Fruit fly (Drosophila melanogaster) whole organism, embryonic: Measurements from ENCODE around the gene Pde11.

Source experiments
- Adf1 ChIP-seq: fragments of 200-800 bp; sonication (Bioruptor generic); IDR thresholded peaks from 2 replicates; pipeline ENCODE4 v1.3.6; 2022; ENCODE audit warnings: missing biosample characterization, missing genetic modification characterization
- Bdp1 ChIP-seq: fragments of 200-800 bp; sonication (Bioruptor generic); optimal IDR thresholded peaks from 3 replicates; lab custom pipeline; 2016; ENCODE audit warnings: missing biosample characterization, missing genetic modification characterization
- CG10274 ChIP-seq: fragments of 200-800 bp; sonication (Bioruptor generic); optimal IDR thresholded peaks from 3 replicates; lab custom pipeline; 2017; ENCODE audit warnings: missing biosample characterization, mild to moderate bottlenecking, missing genetic modification characterization
- CG12236 ChIP-seq: fragments of 200-800 bp; sonication (Bioruptor generic); optimal IDR thresholded peaks from 2 replicates; lab custom pipeline; 2016; ENCODE audit warnings: missing biosample characterization, missing genetic modification characterization
- CG12659 ChIP-seq: fragments of 200-800 bp; sonication (Bioruptor generic); optimal IDR thresholded peaks from 3 replicates; lab custom pipeline; 2017; ENCODE audit warnings: mild to moderate bottlenecking, missing biosample characterization, missing genetic modification reagents, missing genetic modification characterization
- CG13296 ChIP-seq: fragments of 200-800 bp; sonication (Bioruptor generic); optimal IDR thresholded peaks from 3 replicates; lab custom pipeline; 2018; ENCODE audit warnings: missing biosample characterization, mild to moderate bottlenecking, missing genetic modification characterization
- CG15514 ChIP-seq: fragments of 200-800 bp; sonication (Bioruptor generic); optimal IDR thresholded peaks from 3 replicates; lab custom pipeline; 2017; ENCODE audit warnings: missing biosample characterization, missing genetic modification characterization, mild to moderate bottlenecking, moderate library complexity, missing genetic modification reagents
- CG17385 ChIP-seq: fragments of 200-800 bp; sonication (Bioruptor generic); optimal IDR thresholded peaks from 3 replicates; lab custom pipeline; 2018; ENCODE audit warnings: missing biosample characterization, mild to moderate bottlenecking, missing genetic modification characterization
- CG18764 ChIP-seq: fragments of 200-800 bp; sonication (Bioruptor generic); optimal IDR thresholded peaks from 3 replicates; lab custom pipeline; 2016; ENCODE audit warnings: missing biosample characterization, missing genetic modification characterization
- CG2199 ChIP-seq: fragments of 200-800 bp; sonication (Bioruptor generic); IDR thresholded peaks from 3 replicates; pipeline ENCODE4 v1.3.6; 2022; ENCODE audit warnings: missing biosample characterization, missing genetic modification characterization
- CG31365 ChIP-seq: fragments of 200-800 bp; sonication (Bioruptor generic); optimal IDR thresholded peaks from 2 replicates; lab custom pipeline; 2018; ENCODE audit warnings: missing biosample characterization, mild to moderate bottlenecking, missing genetic modification characterization
- CG31388 ChIP-seq: fragments of 200-800 bp; sonication (Bioruptor generic); optimal IDR thresholded peaks from 2 replicates; lab custom pipeline; 2016; ENCODE audit warnings: missing biosample characterization, missing genetic modification characterization
- CG34376 ChIP-seq: fragments of 200-800 bp; sonication (Bioruptor generic); optimal IDR thresholded peaks from 2 replicates; lab custom pipeline; 2018; ENCODE audit warnings: missing biosample characterization, mild to moderate bottlenecking, missing genetic modification characterization
- CG34422 ChIP-seq: fragments of 200-800 bp; sonication (Bioruptor generic); IDR thresholded peaks from 3 replicates; pipeline ENCODE4 v1.3.6; 2022; ENCODE audit warnings: missing biosample characterization, missing genetic modification characterization
- CG3726 ChIP-seq: fragments of 200-800 bp; sonication (Bioruptor generic); IDR thresholded peaks from 3 replicates; pipeline ENCODE4, ENCODE4 v1.3.6; 2022; ENCODE audit warnings: missing biosample characterization, missing genetic modification characterization
- CG3838 ChIP-seq: fragments of 200-800 bp; sonication (Bioruptor generic); optimal IDR thresholded peaks from 3 replicates; lab custom pipeline; 2016; ENCODE audit warnings: missing biosample characterization, missing genetic modification characterization
- CG6791 ChIP-seq: fragments of 200-800 bp; sonication (Bioruptor generic); IDR thresholded peaks from 3 replicates; pipeline ENCODE4 v1.3.6; 2022; ENCODE audit warnings: missing biosample characterization, missing genetic modification characterization; ENCODE audit not compliant: partially characterized antibody
- CG7556 ChIP-seq: fragments of 200-800 bp; sonication (Bioruptor generic); optimal IDR thresholded peaks from 2 replicates; lab custom pipeline; 2017; ENCODE audit warnings: missing biosample characterization, mild to moderate bottlenecking, missing genetic modification characterization
- CG7786 ChIP-seq: fragments of 200-800 bp; sonication (Bioruptor generic); optimal IDR thresholded peaks from 2 replicates; lab custom pipeline; 2016; ENCODE audit warnings: missing biosample characterization, missing genetic modification characterization
- CG7839 ChIP-seq: fragments of 200-800 bp; sonication (Bioruptor generic); optimal IDR thresholded peaks from 3 replicates; lab custom pipeline; 2018; ENCODE audit warnings: missing biosample characterization, mild to moderate bottlenecking, missing genetic modification characterization, moderate library complexity
- CG8944 ChIP-seq: fragments of 200-800 bp; sonication (Bioruptor generic); optimal IDR thresholded peaks from 3 replicates; lab custom pipeline; 2016; ENCODE audit warnings: missing biosample characterization, missing genetic modification characterization
- Dad ChIP-seq: fragments of 200-800 bp; sonication (Bioruptor generic); optimal IDR thresholded peaks from 3 replicates; lab custom pipeline; 2016; ENCODE audit warnings: missing biosample characterization, missing genetic modification characterization
- E2f1 ChIP-seq: fragments of 200-800 bp; sonication (Bioruptor generic); IDR thresholded peaks from 2 replicates; pipeline ENCODE4 v1.3.6; 2022; ENCODE audit warnings: missing biosample characterization, missing genetic modification characterization
- Hey ChIP-seq: fragments of 200-800 bp; sonication (Bioruptor generic); optimal IDR thresholded peaks from 3 replicates; lab custom pipeline; 2018; ENCODE audit warnings: missing biosample characterization, mild to moderate bottlenecking, missing genetic modification characterization
- Lim3 ChIP-seq: fragments of 200-800 bp; sonication (Bioruptor generic); IDR thresholded peaks from 2 replicates; pipeline ENCODE4 v1.3.6; 2022; ENCODE audit warnings: missing biosample characterization, missing genetic modification characterization
- MBD-R2 ChIP-seq: fragments of 200-800 bp; sonication (Bioruptor generic); IDR thresholded peaks from 2 replicates; pipeline ENCODE4 v1.3.6; 2022; ENCODE audit warnings: missing biosample characterization, missing genetic modification characterization
- Nf-YA ChIP-seq: fragments of 200-800 bp; sonication (Bioruptor generic); IDR thresholded peaks from 2 replicates; pipeline ENCODE4 v1.3.6; 2022; ENCODE audit warnings: missing biosample characterization, missing genetic modification characterization
- Nf-YB ChIP-seq: fragments of 200-800 bp; sonication (Bioruptor generic); optimal IDR thresholded peaks from 3 replicates; lab custom pipeline; 2019; ENCODE audit warnings: missing biosample characterization, mild to moderate bottlenecking, missing genetic modification characterization, moderate library complexity
- Ravus ChIP-seq: fragments of 200-800 bp; sonication (Bioruptor generic); IDR thresholded peaks from 2 replicates; pipeline ENCODE4 v1.3.6; 2022; ENCODE audit warnings: missing biosample characterization, missing genetic modification characterization
- Sox100B ChIP-seq: fragments of 200-800 bp; sonication (Bioruptor generic); optimal IDR thresholded peaks from 3 replicates; lab custom pipeline; 2018; ENCODE audit warnings: missing biosample characterization, mild to moderate bottlenecking, missing genetic modification characterization
- YL-1 ChIP-seq: fragments of 200-800 bp; sonication (Bioruptor generic); optimal IDR thresholded peaks from 3 replicates; lab custom pipeline; 2017; ENCODE audit warnings: missing biosample characterization, mild to moderate bottlenecking, missing genetic modification characterization
- bab2 ChIP-seq: fragments of 200-800 bp; sonication (Bioruptor generic); optimal IDR thresholded peaks from 2 replicates; lab custom pipeline; 2016; ENCODE audit warnings: missing biosample characterization, missing genetic modification characterization
- cad ChIP-seq: fragments of >200 bp; optimal IDR thresholded peaks from 2 replicates; lab custom pipeline; 2017; ENCODE audit warnings: missing biosample characterization, missing genetic modification characterization
- chif ChIP-seq, 2 experiments: fragments of 200-800 bp; sonication (Bioruptor generic); optimal IDR thresholded peaks; 3 replicates each; lab custom pipeline; 2016; ENCODE audit warnings: missing biosample characterization in 2 of 2, missing genetic modification characterization in 2 of 2
- croc ChIP-seq: fragments of 200-800 bp; sonication (Bioruptor generic); conservative IDR thresholded peaks from 3 replicates; pipeline ENCODE4 v1.3.6; 2022; ENCODE audit warnings: missing biosample characterization, missing genetic modification characterization
- da ChIP-seq: fragments of 200-800 bp; sonication (Bioruptor generic); optimal IDR thresholded peaks from 2 replicates; lab custom pipeline; 2016; ENCODE audit warnings: missing biosample characterization, missing genetic modification characterization
- dan ChIP-seq: fragments of 200-800 bp; sonication (Bioruptor generic); IDR thresholded peaks from 2 replicates; pipeline ENCODE4 v1.3.6; 2022; ENCODE audit warnings: missing biosample characterization, missing genetic modification characterization
- ftz-f1 ChIP-seq: fragments of 200-800 bp; sonication (Bioruptor generic); optimal IDR thresholded peaks from 2 replicates; lab custom pipeline; 2016; ENCODE audit warnings: missing biosample characterization, missing genetic modification characterization
- gce ChIP-seq: fragments of 200-800 bp; sonication (Bioruptor generic); IDR thresholded peaks from 3 replicates; pipeline ENCODE4 v1.3.6; 2022; ENCODE audit warnings: missing biosample characterization, missing genetic modification characterization
- gsb-n ChIP-seq: fragments of 200-800 bp; sonication (Bioruptor generic); optimal IDR thresholded peaks from 3 replicates; lab custom pipeline; 2018; ENCODE audit warnings: missing biosample characterization, mild to moderate bottlenecking, missing genetic modification characterization
- inv ChIP-seq: fragments of 200-800 bp; sonication (Bioruptor generic); IDR thresholded peaks from 2 replicates; pipeline ENCODE4 v1.3.6; 2022; ENCODE audit warnings: missing biosample characterization, missing genetic modification characterization; ENCODE audit not compliant: partially characterized antibody
- jing ChIP-seq: fragments of 200-800 bp; sonication (Bioruptor generic); optimal IDR thresholded peaks from 2 replicates; lab custom pipeline; 2018; ENCODE audit warnings: missing biosample characterization, mild to moderate bottlenecking, missing genetic modification characterization
- kay ChIP-seq: fragments of 200-800 bp; sonication (Bioruptor generic); optimal IDR thresholded peaks from 2 replicates; lab custom pipeline; 2016; ENCODE audit warnings: missing biosample characterization, missing genetic modification characterization
- ken ChIP-seq: fragments of 200-800 bp; sonication (Bioruptor generic); IDR thresholded peaks from 3 replicates; pipeline ENCODE4 v1.3.6; 2022; ENCODE audit warnings: missing biosample characterization, missing genetic modification characterization
- maf-S ChIP-seq: fragments of 200-800 bp; sonication (Bioruptor generic); optimal IDR thresholded peaks from 2 replicates; lab custom pipeline; 2016; ENCODE audit warnings: missing biosample characterization, missing genetic modification characterization
- pho ChIP-seq: fragments of 200-800 bp; sonication (Bioruptor generic); optimal IDR thresholded peaks from 2 replicates; lab custom pipeline; 2016; ENCODE audit warnings: missing biosample characterization, missing genetic modification characterization
- slbo ChIP-seq: fragments of 200-800 bp; sonication (Bioruptor generic); IDR thresholded peaks from 2 replicates; pipeline ENCODE4 v1.3.6; 2022; ENCODE audit warnings: missing biosample characterization, missing genetic modification characterization
- sr ChIP-seq: fragments of 200-800 bp; sonication (Bioruptor generic); IDR thresholded peaks from 3 replicates; pipeline ENCODE4 v1.3.6; 2022; ENCODE audit warnings: missing biosample characterization, missing genetic modification characterization
- sug ChIP-seq: fragments of 200-800 bp; optimal IDR thresholded peaks from 2 replicates; lab custom pipeline; 2019; ENCODE audit warnings: missing biosample characterization, mild to moderate bottlenecking, missing genetic modification characterization, moderate library complexity
- wor ChIP-seq: fragments of 200-800 bp; sonication (Bioruptor generic); IDR thresholded peaks from 2 replicates; pipeline ENCODE4 v1.3.6; 2022; ENCODE audit warnings: missing biosample characterization, missing genetic modification characterization

Pde11 gene

DNA sequence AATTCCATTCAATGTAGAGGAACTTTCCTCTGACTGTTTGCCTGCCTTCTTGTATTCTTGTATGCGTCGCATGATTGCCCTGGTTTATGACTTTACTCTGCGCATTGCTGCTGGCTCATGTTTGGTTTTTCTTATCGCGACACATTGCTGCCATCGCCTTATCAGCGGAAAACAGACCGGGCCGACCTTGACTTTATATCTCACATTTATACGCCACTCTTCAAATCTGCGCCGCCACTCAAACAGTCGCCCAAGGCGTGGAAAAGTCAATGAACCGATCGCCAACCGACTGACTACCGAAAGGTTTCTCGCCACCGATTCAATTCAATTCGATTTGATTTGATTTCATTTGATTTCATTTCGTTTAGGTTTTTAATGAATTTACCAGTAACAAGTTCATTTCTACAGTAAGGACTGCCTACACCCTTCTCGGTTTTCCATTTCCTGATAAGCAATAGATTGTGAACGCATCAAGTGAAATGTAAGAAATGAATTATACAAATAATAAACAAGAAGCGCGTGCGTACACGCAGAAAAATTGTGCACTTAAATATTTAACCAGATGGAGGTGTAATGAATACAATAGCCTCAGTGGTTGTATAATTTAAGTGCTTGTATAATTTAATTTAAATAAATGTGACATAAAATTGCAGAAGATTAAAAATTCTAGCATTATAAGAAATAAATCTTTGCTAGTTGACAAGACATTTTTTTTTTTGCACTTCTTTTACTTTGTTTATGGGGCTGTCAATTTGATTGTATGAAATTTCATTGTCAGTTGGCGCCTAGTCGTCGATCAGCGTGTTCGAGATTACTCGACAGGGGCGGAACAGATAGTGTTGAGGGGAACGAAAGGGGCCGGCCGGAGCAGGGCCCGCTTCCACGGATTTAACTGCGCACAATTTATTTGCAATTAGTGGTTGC is 23.6 kb downstream of the Pde11 start (continued):
- no peak for TF ChIP-seq kay (GFP tag; lab: Kevin White, UChicago)
- peak; percentile 37 for TF ChIP-seq bab2 (GFP tag; lab: Kevin White, UChicago)
- peak; percentile 8 for TF ChIP-seq Hey (tag; lab: Kevin White, UChicago)
- no peak for TF ChIP-seq croc (GFP tag; lab: Robert Waterston, UW)
- 0 out of 3 replicates have a peak, but pooled peaks have one; percentile 15 for TF ChIP-seq CG34422 (GFP tag; lab: Robert Waterston, UW)
- no peak for TF ChIP-seq CG12236 (GFP tag; lab: Kevin White, UChicago)
- no peak for TF ChIP-seq YL-1 (GFP tag; lab: Kevin White, UChicago)
- TF ChIP-seq CG15514 (GFP tag; lab: Kevin White, UChicago) = peak; percentile 14
- TF ChIP-seq sug (tag; lab: Kevin White, UChicago) = peak; percentile 79
- no peak for TF ChIP-seq CG10274 (GFP tag; lab: Kevin White, UChicago)
- TF ChIP-seq CG31365 = no peak
- TF ChIP-seq wor (GFP tag; lab: Robert Waterston, UW) = no peak
- TF ChIP-seq sr (GFP tag; lab: Robert Waterston, UW) = no peak
- TF ChIP-seq Ravus (GFP tag; lab: Robert Waterston, UW) = no peak
- TF ChIP-seq MBD-R2 = no peak
- TF ChIP-seq Bdp1 = no peak
- TF ChIP-seq CG7556 (GFP tag; lab: Kevin White, UChicago) = peak; percentile 32
- TF ChIP-seq CG31388 = no peak
- TF ChIP-seq chif (GFP tag; optimal IDR thresholded peaks at IDR 0.05; lab: Kevin White, UChicago) = peak in 1 of 2 experiments; percentile 13
- no peak for TF ChIP-seq Nf-YB (GFP tag; lab: Kevin White, UChicago)
- TF ChIP-seq Dad = no peak
- TF ChIP-seq CG7839 = peak; percentile 29
- no peak for TF ChIP-seq Nf-YA (GFP tag; lab: Robert Waterston, UW)
- no peak for TF ChIP-seq maf-S (GFP tag; lab: Kevin White, UChicago)
- peak; percentile 70 for TF ChIP-seq CG34376 (GFP tag; lab: Kevin White, UChicago)
- TF ChIP-seq ken (GFP tag; lab: Robert Waterston, UW) = no peak; the same call in 2 of the 3 replicates
- TF ChIP-seq Sox100B (GFP tag; lab: Kevin White, UChicago) = peak; percentile 42
- TF ChIP-seq jing (GFP tag; lab: Kevin White, UChicago) = no peak
- TF ChIP-seq gce (GFP tag; lab: Robert Waterston, UW) = no peak
- peak; percentile 65 for TF ChIP-seq ftz-f1 (GFP tag; lab: Kevin White, UChicago)
- TF ChIP-seq CG2199 (GFP tag; lab: Robert Waterston, UW) = 0 out of 3 replicates have a peak, but pooled peaks have one; percentile 15
- no peak for TF ChIP-seq CG13296 (GFP tag; lab: Kevin White, UChicago)
- peak; percentile 5 for TF ChIP-seq gsb-n
- no peak for TF ChIP-seq CG3726
- TF ChIP-seq pho (GFP tag; lab: Kevin White, UChicago) = no peak
- TF ChIP-seq dan (GFP tag; lab: Robert Waterston, UW) = no peak
- TF ChIP-seq CG3838 (GFP tag; lab: Kevin White, UChicago) = no peak
- TF ChIP-seq inv = no peak
- TF ChIP-seq CG17385 (GFP tag; lab: Kevin White, UChicago) = peak; percentile 8
- TF ChIP-seq CG7786 = no peak
- no peak for TF ChIP-seq Adf1 (GFP tag; lab: Robert Waterston, UW)
- TF ChIP-seq da = no peak
- no peak for TF ChIP-seq CG6791 (GFP tag; lab: Robert Waterston, UW)
- no peak for TF ChIP-seq E2f1 (GFP tag; lab: Robert Waterston, UW)
- TF ChIP-seq Lim3 (GFP tag; lab: Robert Waterston, UW) = no peak
- no peak for TF ChIP-seq cad
- peak; percentile 18 for TF ChIP-seq CG18764 (GFP tag; lab: Kevin White, UChicago)
- TF ChIP-seq slbo (GFP tag; lab: Robert Waterston, UW) = peak; percentile 28; the same call in 1 of the 2 replicates
- TF ChIP-seq CG8944 (GFP tag; lab: Kevin White, UChicago) = no peak
- no peak for TF ChIP-seq CG12659 (GFP tag; lab: Kevin White, UChicago)
